In the genomic region with DNA sequence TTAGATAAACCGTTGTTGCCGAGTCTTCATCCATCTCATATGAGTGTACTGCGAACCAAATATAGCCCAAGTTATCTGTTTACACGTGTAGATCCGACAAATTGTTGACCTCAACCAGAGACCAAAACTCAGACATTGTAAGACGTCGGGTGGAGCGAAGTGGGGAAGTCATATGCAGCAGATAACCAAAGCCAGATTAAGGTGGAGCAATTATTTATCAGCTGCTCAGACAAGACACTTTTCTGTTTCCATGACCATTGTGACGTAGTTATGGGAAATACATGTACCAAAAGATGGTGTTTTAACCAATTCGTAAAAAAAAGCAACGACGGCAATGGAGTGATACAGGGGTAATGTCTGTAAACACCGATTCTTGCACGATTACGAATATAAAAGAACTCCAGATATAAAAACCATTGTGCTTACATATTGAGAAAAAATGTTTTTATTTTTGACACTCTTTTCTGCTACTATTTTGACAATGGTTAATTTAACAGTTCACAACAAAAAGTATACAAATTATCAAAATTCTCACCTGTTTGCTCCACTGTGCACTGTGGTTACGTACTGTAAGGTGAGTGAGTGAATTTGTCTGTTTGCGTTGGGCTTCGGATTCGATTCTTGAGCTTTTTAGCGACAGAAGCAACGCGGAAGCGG, we compare ENCODE assay signal across 5 fruit fly cellular contexts.
TF ChIP-seq lines count a peak whose summit lies in the region.

No protein-coding gene starts in this region.

- TF ChIP-seq CTCF in whole organism, embryonic (GFP tag; optimal IDR thresholded peaks at IDR 0.05; lab: Kevin White, UChicago), result no peak

TF ChIP-seq in whole organism, adult, 20 proteins besides CTCF, POLR2A, EP300 and RAD21:
- TF ChIP-seq cic (GFP tag; optimal IDR thresholded peaks at IDR 0.05; lab: Kevin White, UChicago), result no peak
- TF ChIP-seq CG14711 (tag; optimal IDR thresholded peaks at IDR 0.05; lab: Kevin White, UChicago), result peak; percentile 33
- TF ChIP-seq kay (GFP tag; lab: Kevin White, UChicago; ENCODE audit: borderline replicate concordance), result peak; percentile 71
- peak; percentile 27 for TF ChIP-seq CG5204 (GFP tag; optimal IDR thresholded peaks at IDR 0.05; lab: Kevin White, UChicago)
TF ChIP-seq in whole organism, adult: peak in this region for 3.

TF ChIP-seq in whole organism, embryonic, 481 proteins besides CTCF, POLR2A, EP300 and RAD21 (continues in another document):
- TF ChIP-seq lola (GFP tag; optimal IDR thresholded peaks at IDR 0.05; lab: Kevin White, UChicago), result peak in 1 of 3 experiments; percentile 5
- no peak for TF ChIP-seq tin (GFP tag; optimal IDR thresholded peaks at IDR 0.05; lab: Kevin White, UChicago)
- TF ChIP-seq Atf3 (GFP tag; optimal IDR thresholded peaks at IDR 0.05; lab: Kevin White, UChicago), result no peak
- peak; percentile 34; the same call in 1 of the 2 replicates for TF ChIP-seq sisA (GFP tag; IDR thresholded peaks at IDR 0.05; lab: Robert Waterston, UW)
- peak; percentile 23; the same call in 1 of the 2 replicates for TF ChIP-seq esg (GFP tag; conservative IDR thresholded peaks at IDR 0.05; lab: Robert Waterston, UW)
- peak; percentile 35 for TF ChIP-seq D19B (GFP tag; optimal IDR thresholded peaks at IDR 0.05; lab: Kevin White, UChicago)
- TF ChIP-seq run (tag; optimal IDR thresholded peaks at IDR 0.05; lab: Kevin White, UChicago), result peak; percentile 8
- TF ChIP-seq CG14050 (GFP tag; IDR thresholded peaks at IDR 0.05; lab: Robert Waterston, UW), result peak; percentile 45; the same call in 2 of the 3 replicates
- peak; percentile 26 for TF ChIP-seq dmrt11E (tag; optimal IDR thresholded peaks at IDR 0.05; lab: Kevin White, UChicago)
- TF ChIP-seq Ravus (GFP tag; IDR thresholded peaks at IDR 0.05; lab: Robert Waterston, UW), result no peak
- TF ChIP-seq CG18764 (GFP tag; optimal IDR thresholded peaks at IDR 0.05; lab: Kevin White, UChicago), result peak; percentile 21
- peak; percentile 31 for TF ChIP-seq en (GFP tag; optimal IDR thresholded peaks at IDR 0.05; lab: Kevin White, UChicago)
- TF ChIP-seq CG4820 (GFP tag; optimal IDR thresholded peaks at IDR 0.05; lab: Kevin White, UChicago), result peak; percentile 36
- TF ChIP-seq CG12659 (GFP tag; optimal IDR thresholded peaks at IDR 0.05; lab: Kevin White, UChicago), result peak; percentile 45
- no peak for TF ChIP-seq Lim3 (GFP tag; IDR thresholded peaks at IDR 0.05; lab: Robert Waterston, UW)
- no peak for TF ChIP-seq NC2α (GFP tag; optimal IDR thresholded peaks at IDR 0.05; lab: Kevin White, UChicago)
- TF ChIP-seq CG17829 (tag; optimal IDR thresholded peaks at IDR 0.05; lab: Kevin White, UChicago), result peak; percentile 23
- TF ChIP-seq Xbp1 (GFP tag; optimal IDR thresholded peaks at IDR 0.05; lab: Kevin White, UChicago), result peak; percentile 48
- peak; percentile 47 for TF ChIP-seq bcd (GFP tag; optimal IDR thresholded peaks at IDR 0.05; lab: Kevin White, UChicago)

TF ChIP-seq in whole organism, prepupa, 60 proteins besides CTCF, POLR2A, EP300 and RAD21 (continues in another document):
- TF ChIP-seq CG15336 (GFP tag; IDR thresholded peaks at IDR 0.05; lab: Robert Waterston, UW), result peak; percentile 39; the same call in 1 of the 2 replicates
- peak; percentile 72 for TF ChIP-seq acj6 (GFP tag; optimal IDR thresholded peaks at IDR 0.05; lab: Kevin White, UChicago)
- TF ChIP-seq Ets96B (tag; optimal IDR thresholded peaks at IDR 0.05; lab: Kevin White, UChicago), result peak; percentile 64
- peak; percentile 59 for TF ChIP-seq CG10669 (GFP tag; optimal IDR thresholded peaks at IDR 0.05; lab: Kevin White, UChicago)
- peak; percentile 15; the same call in 1 of the 3 replicates for TF ChIP-seq CG8119 (GFP tag; IDR thresholded peaks at IDR 0.05; lab: Robert Waterston, UW)
- peak; percentile 55 for TF ChIP-seq CG7368 (GFP tag; optimal IDR thresholded peaks at IDR 0.05; lab: Kevin White, UChicago)
- peak; percentile 64 for TF ChIP-seq CG6792 (GFP tag; optimal IDR thresholded peaks at IDR 0.05; lab: Kevin White, UChicago)
- peak; percentile 75 for TF ChIP-seq CG11762 (GFP tag; optimal IDR thresholded peaks at IDR 0.05; lab: Kevin White, UChicago; ENCODE audit: insufficient read depth)
- TF ChIP-seq Sox15 (GFP tag; optimal IDR thresholded peaks at IDR 0.05; lab: Kevin White, UChicago), result peak; percentile 67
- TF ChIP-seq Eip93F (GFP tag; optimal IDR thresholded peaks at IDR 0.05; lab: Kevin White, UChicago), result peak; percentile 52
- TF ChIP-seq topi (GFP tag; optimal IDR thresholded peaks at IDR 0.05; lab: Kevin White, UChicago), result peak; percentile 81
- TF ChIP-seq spab (GFP tag; optimal IDR thresholded peaks at IDR 0.05; lab: Kevin White, UChicago), result peak; percentile 25
- TF ChIP-seq salr (GFP tag; optimal IDR thresholded peaks at IDR 0.05; lab: Kevin White, UChicago), result peak in 1 of 2 experiments; percentile 54
- peak; percentile 59 for TF ChIP-seq CG34406 (GFP tag; optimal IDR thresholded peaks at IDR 0.05; lab: Kevin White, UChicago)
- peak; percentile 35 for TF ChIP-seq vri (GFP tag; optimal IDR thresholded peaks at IDR 0.05; lab: Kevin White, UChicago)
- peak; percentile 61 for TF ChIP-seq fkh (GFP tag; optimal IDR thresholded peaks at IDR 0.05; lab: Kevin White, UChicago)
- peak; percentile 22 for TF ChIP-seq CG6276 (GFP tag; optimal IDR thresholded peaks at IDR 0.05; lab: Kevin White, UChicago)
- TF ChIP-seq CG6163 (GFP tag; IDR thresholded peaks at IDR 0.05; lab: Robert Waterston, UW), result peak; percentile 50; the same call in 2 of the 3 replicates
- peak; percentile 63 for TF ChIP-seq Eip75B (GFP tag; optimal IDR thresholded peaks at IDR 0.05; lab: Kevin White, UChicago)

TF ChIP-seq in whole organism, pupa, 21 proteins besides CTCF, POLR2A, EP300 and RAD21:
- TF ChIP-seq CG8301 (tag; optimal IDR thresholded peaks at IDR 0.05; lab: Kevin White, UChicago) (peak; percentile 50), CG10348 (GFP tag; IDR thresholded peaks at IDR 0.05; lab: Robert Waterston, UW) (no peak), CG12605 (GFP tag; IDR thresholded peaks at IDR 0.05; lab: Robert Waterston, UW) (no peak), CG15710 (tag; optimal IDR thresholded peaks at IDR 0.05; lab: Kevin White, UChicago) (peak; percentile 45), Pif1B (GFP tag; optimal IDR thresholded peaks at IDR 0.05; lab: Kevin White, UChicago) (peak; percentile 64), Pif1A (GFP tag; optimal IDR thresholded peaks at IDR 0.05; lab: Kevin White, UChicago) (peak; percentile 68), rn (GFP tag; IDR thresholded peaks at IDR 0.05; lab: Robert Waterston, UW) (peak; percentile 33; the same call in 1 of the 2 replicates), CG8159 (tag; optimal IDR thresholded peaks at IDR 0.05; lab: Kevin White, UChicago) (peak; percentile 66), D1 (tag; optimal IDR thresholded peaks at IDR 0.05; lab: Kevin White, UChicago) (no peak), CG4496 (GFP tag; IDR thresholded peaks at IDR 0.05; lab: Robert Waterston, UW) (peak; percentile 69; the same call in 2 of the 3 replicates), CG32121 (GFP tag; IDR thresholded peaks at IDR 0.05; lab: Robert Waterston, UW) (no peak), CG13204 (GFP tag; optimal IDR thresholded peaks at IDR 0.05; lab: Kevin White, UChicago) (no peak), Snoo (tag; optimal IDR thresholded peaks at IDR 0.05; lab: Kevin White, UChicago) (peak; percentile 75), CG17806 (tag; optimal IDR thresholded peaks at IDR 0.05; lab: Kevin White, UChicago) (peak; percentile 41), CG34367 (tag; optimal IDR thresholded peaks at IDR 0.05; lab: Kevin White, UChicago) (peak; percentile 41), fd96Ca (GFP tag; IDR thresholded peaks at IDR 0.05; lab: Robert Waterston, UW) (no peak), Ets98B (GFP tag; IDR thresholded peaks at IDR 0.05; lab: Robert Waterston, UW) (no peak), CG9948 (tag; optimal IDR thresholded peaks at IDR 0.05; lab: Kevin White, UChicago) (peak; percentile 42), CG14655 (GFP tag; optimal IDR thresholded peaks at IDR 0.05; lab: Kevin White, UChicago) (peak; percentile 58)

TF ChIP-seq in whole organism, wandering third instar larva, 38 proteins besides CTCF, POLR2A, EP300 and RAD21 (continues in another document):
- TF ChIP-seq brk (GFP tag; optimal IDR thresholded peaks at IDR 0.05; lab: Kevin White, UChicago), result no peak
- TF ChIP-seq tai (GFP tag; optimal IDR thresholded peaks at IDR 0.05; lab: Kevin White, UChicago), result peak; percentile 29
- TF ChIP-seq Abd-B (GFP tag; optimal IDR thresholded peaks at IDR 0.05; lab: Kevin White, UChicago), result no peak
- no peak for TF ChIP-seq CG9705 (GFP tag; optimal IDR thresholded peaks at IDR 0.05; lab: Kevin White, UChicago)
- TF ChIP-seq Myc (optimal IDR thresholded peaks at IDR 0.05; lab: Kevin White, UChicago), result no peak
- TF ChIP-seq Jra (GFP tag; optimal IDR thresholded peaks at IDR 0.05; lab: Kevin White, UChicago), result no peak
- TF ChIP-seq OdsH (GFP tag; optimal IDR thresholded peaks at IDR 0.05; lab: Kevin White, UChicago), result peak; percentile 38
- TF ChIP-seq Dfd (GFP tag; optimal IDR thresholded peaks at IDR 0.05; lab: Kevin White, UChicago), result no peak
- TF ChIP-seq Rel (GFP tag; optimal IDR thresholded peaks at IDR 0.05; lab: Kevin White, UChicago), result no peak
- peak; percentile 55 for TF ChIP-seq Rel (tag; optimal IDR thresholded peaks at IDR 0.05; lab: Kevin White, UChicago)
- peak; percentile 59 for TF ChIP-seq woc (GFP tag; optimal IDR thresholded peaks at IDR 0.05; lab: Kevin White, UChicago)
- TF ChIP-seq dmrt93B (GFP tag; optimal IDR thresholded peaks at IDR 0.05; lab: Kevin White, UChicago), result peak; percentile 43
- peak; percentile 65 for TF ChIP-seq rgr (GFP tag; optimal IDR thresholded peaks at IDR 0.05; lab: Kevin White, UChicago)
- peak; percentile 15 for TF ChIP-seq Hr83 (GFP tag; optimal IDR thresholded peaks at IDR 0.05; lab: Kevin White, UChicago; ENCODE audit: poor library complexity, severe bottlenecking)
- TF ChIP-seq N (GFP tag; optimal IDR thresholded peaks at IDR 0.05; lab: Kevin White, UChicago), result no peak
- TF ChIP-seq GATAd (GFP tag; optimal IDR thresholded peaks at IDR 0.05; lab: Kevin White, UChicago), result no peak
- TF ChIP-seq ey (GFP tag; optimal IDR thresholded peaks at IDR 0.05; lab: Kevin White, UChicago), result peak; percentile 52
- TF ChIP-seq br (GFP tag; optimal IDR thresholded peaks at IDR 0.05; lab: Kevin White, UChicago), result peak; percentile 49
- TF ChIP-seq jim (GFP tag; optimal IDR thresholded peaks at IDR 0.05; lab: Kevin White, UChicago), result no peak
- TF ChIP-seq pan (optimal IDR thresholded peaks at IDR 0.05; lab: Kevin White, UChicago), result no peak
- no peak for TF ChIP-seq Hr78 (GFP tag; optimal IDR thresholded peaks at IDR 0.05; lab: Kevin White, UChicago)
- no peak for TF ChIP-seq dsf (GFP tag; optimal IDR thresholded peaks at IDR 0.05; lab: Kevin White, UChicago; ENCODE audit: borderline replicate concordance)
- peak; percentile 31 for TF ChIP-seq Sp1 (GFP tag; optimal IDR thresholded peaks at IDR 0.05; lab: Kevin White, UChicago)
- TF ChIP-seq usp (GFP tag; optimal IDR thresholded peaks at IDR 0.05; lab: Kevin White, UChicago), result no peak
- TF ChIP-seq sv (GFP tag; optimal IDR thresholded peaks at IDR 0.05; lab: Kevin White, UChicago), result peak; percentile 45
- TF ChIP-seq lola (GFP tag; optimal IDR thresholded peaks at IDR 0.05; lab: Kevin White, UChicago), result no peak
- no peak for TF ChIP-seq Vsx2 (GFP tag; optimal IDR thresholded peaks at IDR 0.05; lab: Kevin White, UChicago; ENCODE audit: partially characterized antibody)
